Fruit fly (Drosophila melanogaster) whole organism, wandering third instar larva: ENCODE measurements around the gene CG13616.

ENCODE experiments used
- Abd-B ChIP-seq: fragments of >200 bp; optimal IDR thresholded peaks from 2 replicates; lab custom pipeline; 2017; ENCODE audit warnings: missing biosample characterization, missing genetic modification characterization
- CG32264 ChIP-seq: fragments of 200-800 bp; sonication (Bioruptor generic); optimal IDR thresholded peaks from 2 replicates; lab custom pipeline; 2016; ENCODE audit warnings: missing biosample characterization, missing genetic modification characterization
- CG9705 ChIP-seq: fragments of 200-800 bp; sonication (Bioruptor generic); optimal IDR thresholded peaks from 2 replicates; lab custom pipeline; 2018; ENCODE audit warnings: missing biosample characterization, mild to moderate bottlenecking, missing genetic modification characterization
- CrebA ChIP-seq: fragments of 200-800 bp; sonication (Bioruptor generic); optimal IDR thresholded peaks from 2 replicates; lab custom pipeline; 2016; ENCODE audit warnings: missing biosample characterization, mild to moderate bottlenecking, missing genetic modification characterization, borderline replicate concordance
- Dfd ChIP-seq: fragments of >200 bp; optimal IDR thresholded peaks from 2 replicates; lab custom pipeline; 2017; ENCODE audit warnings: missing biosample characterization, missing genetic modification characterization
- Dif ChIP-seq: fragments of 200-275, 200-300 bp; sonication (Bioruptor generic); optimal IDR thresholded peaks from 2 replicates; lab custom pipeline; 2018; ENCODE audit warnings: missing biosample characterization, missing genetic modification characterization; ENCODE audit not compliant: partially characterized antibody
- HLH106 ChIP-seq: fragments of 200-800 bp; optimal IDR thresholded peaks from 3 replicates; lab custom pipeline; 2019; ENCODE audit warnings: missing biosample characterization, mild to moderate bottlenecking, missing genetic modification characterization, moderate library complexity
- Jra ChIP-seq: sonication (Bioruptor generic); optimal IDR thresholded peaks from 2 replicates; lab custom pipeline; 2016; ENCODE audit warnings: missing biosample characterization, missing genetic modification characterization
- Mio ChIP-seq: sonication (Bioruptor generic); optimal IDR thresholded peaks from 2 replicates; lab custom pipeline; 2016; ENCODE audit warnings: missing biosample characterization, missing genetic modification characterization
- Myc ChIP-seq: fragments of >200 bp; optimal IDR thresholded peaks from 2 replicates; lab custom pipeline; 2017
- OdsH ChIP-seq: fragments of 200-800 bp; sonication (Bioruptor generic); optimal IDR thresholded peaks from 2 replicates; lab custom pipeline; 2016; ENCODE audit warnings: missing biosample characterization, mild to moderate bottlenecking, missing genetic modification characterization
- Rel ChIP-seq, 2 experiments: fragments of 200-800 bp; sonication (Bioruptor generic) in 1 of 2; optimal IDR thresholded peaks; 2 replicates in 1 of 2; 3 replicates in 1 of 2; lab custom pipeline; 2016 to 2019; ENCODE audit warnings: mild to moderate bottlenecking in 2 of 2, missing biosample characterization in 2 of 2, missing genetic modification characterization in 2 of 2, moderate library complexity in 1 of 2
- Vsx2 ChIP-seq: fragments of 200-300, 225-300 bp; sonication (Bioruptor generic); optimal IDR thresholded peaks from 2 replicates; lab custom pipeline; 2018; ENCODE audit warnings: missing biosample characterization, missing genetic modification characterization; ENCODE audit not compliant: partially characterized antibody
- brk ChIP-seq: fragments of 200-800 bp; sonication (Bioruptor generic); optimal IDR thresholded peaks from 2 replicates; lab custom pipeline; 2016; ENCODE audit warnings: missing biosample characterization, mild to moderate bottlenecking, missing genetic modification characterization
- dl ChIP-seq, 2 experiments: fragments of 175-275, 200-275 bp in 1 of 2; fragments of 200-275 bp in 1 of 2; sonication (Bioruptor generic); optimal IDR thresholded peaks; lab custom pipeline; 2018; ENCODE audit warnings: mild to moderate bottlenecking in 2 of 2, missing biosample characterization in 2 of 2, missing genetic modification characterization in 2 of 2, moderate library complexity in 2 of 2; ENCODE audit not compliant: partially characterized antibody in 2 of 2, insufficient read depth in 1 of 2
- dmrt93B ChIP-seq: fragments of 200-800 bp; sonication (Bioruptor generic); optimal IDR thresholded peaks from 2 replicates; lab custom pipeline; 2018; ENCODE audit warnings: missing biosample characterization, mild to moderate bottlenecking, missing genetic modification characterization
- dsf ChIP-seq: sonication (Bioruptor generic); optimal IDR thresholded peaks from 2 replicates; lab custom pipeline; 2016; ENCODE audit warnings: missing biosample characterization, missing genetic modification characterization, borderline replicate concordance
- ey ChIP-seq: fragments of 200-800 bp; sonication (Bioruptor generic); optimal IDR thresholded peaks from 2 replicates; lab custom pipeline; 2016; ENCODE audit warnings: missing biosample characterization, missing genetic modification characterization
- foxo ChIP-seq, 2 experiments: fragments of 200-800 bp; sonication (Bioruptor generic); optimal IDR thresholded peaks; 2 replicates in 1 of 2; 3 replicates in 1 of 2; lab custom pipeline; 2016 to 2017; ENCODE audit warnings: missing biosample characterization in 2 of 2, missing genetic modification characterization in 2 of 2
- fru ChIP-seq: fragments of 200-800 bp; sonication (Bioruptor generic); optimal IDR thresholded peaks from 3 replicates; lab custom pipeline; 2016; ENCODE audit warnings: missing biosample characterization, mild to moderate bottlenecking, missing genetic modification characterization
- h ChIP-seq: fragments of 200-800 bp; sonication (Bioruptor generic); optimal IDR thresholded peaks from 3 replicates; lab custom pipeline; 2016; ENCODE audit warnings: missing biosample characterization, mild to moderate bottlenecking, missing genetic modification characterization
- jim ChIP-seq: fragments of 175-275, 200-325 bp; sonication (Bioruptor generic); optimal IDR thresholded peaks from 2 replicates; lab custom pipeline; 2016; ENCODE audit warnings: missing biosample characterization, mild to moderate bottlenecking, missing genetic modification characterization
- lola ChIP-seq: fragments of >200 bp; optimal IDR thresholded peaks from 2 replicates; lab custom pipeline; 2017; ENCODE audit warnings: missing biosample characterization, missing genetic modification characterization
- psq ChIP-seq: fragments of 200-800 bp; sonication (Bioruptor generic); optimal IDR thresholded peaks from 3 replicates; lab custom pipeline; 2017; ENCODE audit warnings: missing biosample characterization, mild to moderate bottlenecking, missing genetic modification characterization, moderate library complexity
- rgr ChIP-seq: fragments of 200-800 bp; sonication (Bioruptor generic); optimal IDR thresholded peaks from 3 replicates; lab custom pipeline; 2016; ENCODE audit warnings: missing biosample characterization, mild to moderate bottlenecking, missing genetic modification characterization
- sage ChIP-seq: fragments of 200-800 bp; sonication (Bioruptor generic); optimal IDR thresholded peaks from 2 replicates; lab custom pipeline; 2016; ENCODE audit warnings: missing biosample characterization, mild to moderate bottlenecking, missing genetic modification characterization
- sv ChIP-seq: fragments of 200-800 bp; sonication (Bioruptor generic); optimal IDR thresholded peaks from 3 replicates; lab custom pipeline; 2016; ENCODE audit warnings: missing biosample characterization, missing genetic modification characterization
- tai ChIP-seq: sonication (Bioruptor generic); optimal IDR thresholded peaks from 2 replicates; lab custom pipeline; 2016; ENCODE audit warnings: missing biosample characterization, missing genetic modification characterization
- woc ChIP-seq: sonication (Bioruptor generic); optimal IDR thresholded peaks from 2 replicates; lab custom pipeline; 2016; ENCODE audit warnings: missing biosample characterization, mild to moderate bottlenecking, missing genetic modification characterization

Gene CG13616

DNA sequence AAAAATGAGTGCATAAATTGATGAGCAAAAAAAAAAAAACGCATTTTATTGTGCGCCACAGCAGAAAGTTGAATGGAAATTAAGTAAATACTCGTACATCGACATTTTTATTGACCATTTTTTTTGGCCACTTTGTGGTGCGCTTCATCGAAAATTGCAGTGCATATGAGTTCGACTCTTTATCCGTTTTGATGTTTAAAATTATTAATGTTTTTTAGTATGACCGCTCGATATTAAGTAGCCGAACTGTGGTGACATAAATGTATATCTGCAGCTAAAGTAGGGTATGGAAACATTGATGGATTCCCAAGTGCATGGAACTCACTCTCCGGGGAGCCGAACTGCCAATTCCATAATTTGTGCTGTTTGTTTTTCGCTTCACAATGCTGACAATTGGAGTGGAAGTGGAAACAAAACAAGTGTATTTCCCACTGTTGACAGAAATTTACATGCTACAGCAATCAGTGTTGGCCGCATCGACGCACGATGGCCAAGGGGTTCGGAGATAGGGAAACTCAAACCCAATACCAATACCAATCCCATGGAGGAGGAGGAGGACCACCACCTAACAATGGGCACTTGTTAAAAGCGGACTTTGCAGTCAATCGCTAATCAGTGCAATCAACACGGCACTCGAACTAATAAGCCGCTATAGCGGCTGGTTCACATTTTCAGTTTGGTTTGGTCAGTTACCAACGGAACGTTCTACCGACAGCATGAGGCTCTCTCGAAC, at the start of gene CG13616:
TSS of gene CG13616 (plus strand) at position 683 of the 733 bp plus-strand sequence.
- no peak for TF ChIP-seq HLH106 (tag; lab: Kevin White, UChicago)
- no peak for TF ChIP-seq lola
- TF ChIP-seq Dif (GFP tag; lab: Kevin White, UChicago) = no peak
- no peak for TF ChIP-seq dl (GFP tag; optimal IDR thresholded peaks at IDR 0.05; lab: Kevin White, UChicago; ENCODE audit: insufficient read depth in 1 of 2, partially characterized antibody in 2 of 2)
- no peak for TF ChIP-seq h (GFP tag; lab: Kevin White, UChicago)
- no peak for TF ChIP-seq Rel (GFP tag; optimal IDR thresholded peaks at IDR 0.05; lab: Kevin White, UChicago)
- TF ChIP-seq Rel (tag; optimal IDR thresholded peaks at IDR 0.05; lab: Kevin White, UChicago) = no peak
- TF ChIP-seq Mio (GFP tag; lab: Kevin White, UChicago) = no peak
- no peak for TF ChIP-seq dmrt93B (GFP tag; lab: Kevin White, UChicago)
- no peak for TF ChIP-seq tai (GFP tag; lab: Kevin White, UChicago)
- TF ChIP-seq fru (GFP tag; lab: Kevin White, UChicago) = no peak

DNA sequence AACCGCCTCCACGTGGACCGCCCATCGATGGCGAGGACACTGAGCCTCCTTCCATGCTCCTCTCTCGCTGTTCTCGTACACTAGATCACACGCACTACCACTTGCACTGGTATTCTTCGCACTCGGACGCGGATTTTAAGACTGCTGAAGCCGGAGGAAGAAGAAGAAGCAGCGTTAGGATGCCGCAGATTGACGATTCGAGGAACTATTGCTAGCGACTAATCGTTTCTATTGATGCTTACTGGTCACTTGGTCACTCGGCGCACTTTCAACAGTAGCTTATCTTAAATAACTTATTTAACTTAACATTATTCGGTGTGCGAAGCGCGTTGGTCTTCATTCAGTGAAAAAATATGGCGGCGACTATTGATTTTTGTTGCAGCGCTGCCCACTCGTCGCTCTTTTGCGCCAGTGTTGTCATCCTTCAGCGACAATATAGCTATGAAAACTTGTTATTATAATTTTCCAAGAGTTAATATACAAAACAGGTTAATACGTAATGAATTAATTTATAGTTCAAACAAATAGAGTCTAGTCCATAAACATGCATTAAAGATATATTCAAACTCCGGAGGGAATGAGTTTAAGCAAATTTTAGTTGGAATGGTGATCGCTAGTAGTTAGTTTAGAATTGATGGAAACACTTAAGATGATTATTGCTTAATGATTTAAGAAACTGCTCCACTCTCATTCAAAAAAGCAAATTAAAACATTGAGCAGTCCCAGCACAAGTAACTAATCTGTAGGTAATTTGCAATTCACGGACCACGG, 44.1 kb upstream of the CG13616 start, which contains the start of the genes CG5746 and CG6454:
TSS of gene CG5746 (minus strand) at position 372 of the 771 bp plus-strand sequence.
TSS of gene CG6454 (plus strand) at position 763 of the 771 bp plus-strand sequence.
- TF ChIP-seq CG32264 (GFP tag; lab: Kevin White, UChicago) (peak; percentile 37), rgr (GFP tag; lab: Kevin White, UChicago) (no peak), woc (GFP tag; lab: Kevin White, UChicago) (no peak), foxo (GFP tag; optimal IDR thresholded peaks at IDR 0.05; lab: Kevin White, UChicago) (no peak), sv (GFP tag; lab: Kevin White, UChicago) (peak; percentile 56), tai (GFP tag; lab: Kevin White, UChicago) (no peak), OdsH (GFP tag; lab: Kevin White, UChicago) (no peak), sage (GFP tag; lab: Kevin White, UChicago) (no peak), Jra (GFP tag; lab: Kevin White, UChicago) (no peak), dsf (GFP tag; lab: Kevin White, UChicago) (no peak), psq (peak; percentile 54), CG9705 (GFP tag; lab: Kevin White, UChicago) (peak; percentile 45), dl (GFP tag; optimal IDR thresholded peaks at IDR 0.05; lab: Kevin White, UChicago; ENCODE audit: insufficient read depth in 1 of 2, partially characterized antibody in 2 of 2) (no peak), Myc (lab: Kevin White, UChicago) (peak; percentile 87), ey (GFP tag; lab: Kevin White, UChicago) (peak; percentile 59)

dm6 chr3R:24353448-24353847, 39.2 kb upstream of the CG13616 start:
- TF ChIP-seq Jra (GFP tag; lab: Kevin White, UChicago) (no peak), dmrt93B (GFP tag; lab: Kevin White, UChicago) (no peak), fru (GFP tag; lab: Kevin White, UChicago) (no peak), Mio (GFP tag; lab: Kevin White, UChicago) (no peak), sv (GFP tag; lab: Kevin White, UChicago) (no peak), CG9705 (GFP tag; lab: Kevin White, UChicago) (no peak), dl (GFP tag; optimal IDR thresholded peaks at IDR 0.05; lab: Kevin White, UChicago; ENCODE audit: insufficient read depth in 1 of 2, partially characterized antibody in 2 of 2) (no peak), Vsx2 (GFP tag; lab: Kevin White, UChicago) (no peak), foxo (GFP tag; optimal IDR thresholded peaks at IDR 0.05; lab: Kevin White, UChicago) (no peak), CrebA (GFP tag; lab: Kevin White, UChicago) (no peak)

dm6 chr3R:24357698-24358097, 35.0 kb upstream of the CG13616 start, which contains the start of gene Golgin84:
Gene Golgin84 (minus strand): TSS chr3R:24357938.
- TF ChIP-seq brk (GFP tag; lab: Kevin White, UChicago) (no peak), Dfd (GFP tag; lab: Kevin White, UChicago) (no peak), Abd-B (GFP tag; lab: Kevin White, UChicago) (no peak), dl (GFP tag; optimal IDR thresholded peaks at IDR 0.05; lab: Kevin White, UChicago; ENCODE audit: insufficient read depth in 1 of 2, partially characterized antibody in 2 of 2) (no peak), HLH106 (tag; lab: Kevin White, UChicago) (no peak), Mio (GFP tag; lab: Kevin White, UChicago) (no peak), sage (GFP tag; lab: Kevin White, UChicago) (no peak), rgr (GFP tag; lab: Kevin White, UChicago) (no peak), lola (no peak), psq (no peak), Rel (GFP tag; optimal IDR thresholded peaks at IDR 0.05; lab: Kevin White, UChicago) (no peak), Rel (tag; optimal IDR thresholded peaks at IDR 0.05; lab: Kevin White, UChicago) (no peak), foxo (GFP tag; optimal IDR thresholded peaks at IDR 0.05; lab: Kevin White, UChicago) (no peak), CG32264 (GFP tag; lab: Kevin White, UChicago) (no peak), Vsx2 (GFP tag; lab: Kevin White, UChicago) (no peak), jim (GFP tag; lab: Kevin White, UChicago) (no peak), fru (GFP tag; lab: Kevin White, UChicago) (no peak)
